Worm (Caenorhabditis elegans): ENCODE data around the gene ugt-44.

DNA sequence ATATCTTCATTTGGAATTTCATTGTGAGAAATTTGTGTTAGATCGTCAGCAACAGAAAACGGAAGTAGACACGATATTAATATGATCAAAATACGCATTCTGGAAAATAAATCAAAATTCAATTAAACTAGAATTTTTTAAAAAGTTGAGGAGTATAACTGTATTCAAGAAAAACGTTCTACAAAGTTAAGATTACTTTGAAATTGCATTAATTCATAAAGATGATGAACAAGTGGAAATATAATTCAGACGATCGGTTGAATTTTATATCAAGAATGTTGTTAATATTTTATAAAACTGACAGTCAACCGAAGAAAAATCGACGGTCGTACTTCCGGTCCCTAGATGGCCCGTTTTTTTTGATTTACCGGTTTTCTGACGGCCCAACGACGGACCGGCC is 16.5 kb upstream of the ugt-44 start, which contains the start of gene F01D4.8:
- TF ChIP-seq cnd-1 (tag; optimal IDR thresholded peaks at IDR 0.05), result no peak
- TF ChIP-seq snpc-4 (tag; optimal IDR thresholded peaks at IDR 0.05), result no peak
- no peak for TF ChIP-seq ztf-11 (tag; optimal IDR thresholded peaks at IDR 0.05)
- no peak for TF ChIP-seq sptf-1 (tag; optimal IDR thresholded peaks at IDR 0.05)
